Fruit fly (Drosophila melanogaster): ENCODE data around the gene CG10587.

Gene CG10587

DNA sequence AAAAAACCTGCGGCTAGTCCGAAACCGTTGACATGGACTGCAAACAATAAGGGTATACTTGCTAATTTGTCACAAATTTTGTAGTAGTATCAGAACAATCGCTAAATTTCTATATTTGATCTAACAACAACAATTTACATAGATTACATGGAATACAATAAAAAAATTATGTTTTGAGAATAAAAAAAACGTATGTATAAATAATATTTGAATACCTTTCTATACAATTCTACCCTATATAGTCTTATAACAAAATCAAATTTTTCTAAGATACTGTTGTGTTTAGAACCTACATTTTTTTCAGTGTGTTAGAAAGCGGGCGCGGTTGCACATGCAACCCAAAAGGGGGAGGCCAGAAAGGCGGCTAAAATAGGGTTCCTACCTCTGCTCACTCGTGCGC is 21.0 kb upstream of the CG10587 start:
- no peak for TF ChIP-seq CG8478 (optimal IDR thresholded peaks at IDR 0.05)
- TF ChIP-seq CTCF (optimal IDR thresholded peaks at IDR 0.05), result no peak

dm6 chr3L:20982544-20982943 is 20.2 kb upstream of the CG10587 start:
- TF ChIP-seq CTCF (optimal IDR thresholded peaks at IDR 0.05) (no peak), CG8478 (optimal IDR thresholded peaks at IDR 0.05) (no peak)

- TF ChIP-seq CG8478 (optimal IDR thresholded peaks at IDR 0.05) (no peak), CTCF (optimal IDR thresholded peaks at IDR 0.05) (no peak)
Measured at dm6 chr3L:20981724-20982123, 19.4 kb upstream of the CG10587 start.

DNA sequence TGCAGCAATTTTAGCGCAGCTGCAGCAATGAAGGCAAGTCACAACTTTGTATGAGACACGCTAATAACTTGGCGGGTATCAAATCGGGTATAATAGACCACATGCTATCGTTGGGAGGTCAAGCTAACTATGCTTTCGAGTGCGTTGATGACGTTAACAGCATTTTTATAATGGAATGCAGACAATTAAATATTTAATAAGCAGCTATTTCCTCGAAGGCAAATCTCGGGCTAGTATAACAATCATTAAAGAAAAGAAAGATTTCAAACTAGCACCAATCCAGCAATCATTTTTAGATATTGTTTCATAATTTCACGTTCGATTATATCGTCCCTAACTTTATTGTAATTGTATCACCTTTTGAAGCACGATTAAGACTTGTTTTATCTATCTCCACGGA is 18.1 kb upstream of the CG10587 start:
- no peak for TF ChIP-seq CG8478 (optimal IDR thresholded peaks at IDR 0.05)
- TF ChIP-seq CTCF (optimal IDR thresholded peaks at IDR 0.05), result no peak

dm6 chr3L:20976967-20977720 is 14.8 kb upstream of the CG10587 start:
- TF ChIP-seq CG8478 (optimal IDR thresholded peaks at IDR 0.05) (no peak), CTCF (optimal IDR thresholded peaks at IDR 0.05) (no peak)

DNA sequence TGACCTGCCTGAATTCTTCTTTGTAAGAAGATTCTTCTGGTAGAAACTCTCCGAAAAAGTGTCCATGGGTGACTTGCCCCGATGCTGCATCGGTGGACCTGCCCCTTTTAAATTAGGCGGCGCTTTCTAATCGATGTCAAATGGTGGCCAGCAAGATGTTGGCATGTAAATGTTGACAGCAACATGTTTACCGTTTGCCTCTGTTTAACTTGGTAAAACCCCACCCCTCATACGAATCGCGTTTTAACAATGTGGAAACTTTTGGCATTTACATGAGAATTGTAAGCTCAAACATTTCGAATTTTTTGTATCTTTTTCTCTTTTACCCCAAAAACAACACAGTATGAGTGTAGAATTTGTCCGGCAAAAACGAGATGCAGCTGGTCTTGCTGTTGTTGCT is 14.0 kb upstream of the CG10587 start:
- TF ChIP-seq CTCF (optimal IDR thresholded peaks at IDR 0.05) (no peak), CG8478 (optimal IDR thresholded peaks at IDR 0.05) (no peak)

dm6 chr3L:20974600-20974999 is 12.2 kb upstream of the CG10587 start, which contains the start of gene CG33286:
Gene CG33286, minus strand, starts transcription at chr3L:20974700.
- TF ChIP-seq CTCF (optimal IDR thresholded peaks at IDR 0.05) (no peak), CG8478 (optimal IDR thresholded peaks at IDR 0.05) (no peak)

dm6 chr3L:20970563-20970962 is 8.2 kb upstream of the CG10587 start, which contains the start of gene CG33287:
Gene CG33287, minus strand, starts transcription at chr3L:20970663.
- no peak for TF ChIP-seq CG8478 (optimal IDR thresholded peaks at IDR 0.05)
- no peak for TF ChIP-seq CTCF (optimal IDR thresholded peaks at IDR 0.05)

dm6 chr3L:20966662-20967061 is 4.3 kb upstream of the CG10587 start, which contains the start of gene CG12983:
Gene CG12983, minus strand, starts transcription at chr3L:20966762.
- no peak for TF ChIP-seq CTCF (optimal IDR thresholded peaks at IDR 0.05)
- TF ChIP-seq CG8478 (optimal IDR thresholded peaks at IDR 0.05), result no peak

- TF ChIP-seq CG8478 (optimal IDR thresholded peaks at IDR 0.05) (no peak), CTCF (optimal IDR thresholded peaks at IDR 0.05) (no peak)
Measured at dm6 chr3L:20961286-20961685, 1.1 kb downstream of the CG10587 start, which contains the start of gene CG11037. Gene CG11037, minus strand, starts transcription at chr3L:20961386.

DNA sequence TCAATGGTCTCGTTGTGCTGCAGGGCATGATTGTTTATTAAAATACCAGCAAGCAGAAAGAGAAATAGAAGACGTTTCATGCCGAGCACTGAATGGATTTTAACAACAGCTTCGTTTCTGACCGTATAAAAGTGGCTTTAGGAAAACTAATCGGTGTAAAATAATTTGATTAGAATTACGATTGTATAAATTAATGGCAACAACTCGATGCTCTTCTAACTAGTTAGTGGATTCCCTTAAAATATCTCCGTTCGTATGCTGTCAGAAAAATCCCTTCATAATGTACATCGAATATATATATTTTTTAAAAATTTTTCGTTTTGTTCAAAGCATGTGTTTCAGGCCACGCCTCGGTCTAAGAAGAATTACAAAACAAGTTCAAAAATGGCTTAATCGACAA is 5.7 kb downstream of the CG10587 start, which contains the start of the genes Sems and CG10588:
Gene Sems (minus strand): TSS at position 101 of the 400 bp plus-strand sequence.
Gene CG10588 (plus strand): TSS at position 285 of the 400 bp plus-strand sequence.
- no peak for TF ChIP-seq CG8478 (optimal IDR thresholded peaks at IDR 0.05)
- TF ChIP-seq CTCF (optimal IDR thresholded peaks at IDR 0.05), result no peak

DNA sequence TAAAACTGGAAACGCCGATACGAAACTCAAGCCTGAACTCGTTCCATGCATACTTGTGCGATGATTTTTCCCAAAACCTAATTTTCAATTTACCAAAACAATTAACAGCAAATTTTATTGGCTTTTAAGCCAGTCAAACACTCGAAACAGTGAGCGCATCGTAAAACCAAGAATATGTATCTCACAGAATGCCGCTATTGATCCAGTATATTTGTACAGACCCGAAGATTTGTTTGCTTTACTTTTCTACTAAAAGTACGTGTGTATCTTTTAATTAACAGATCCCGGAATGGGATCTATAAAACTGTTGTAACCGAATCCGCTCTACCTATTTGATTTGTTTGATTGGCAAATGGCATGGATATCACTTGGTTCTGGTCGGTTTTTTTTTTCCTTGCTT is 8.2 kb downstream of the CG10587 start:
- TF ChIP-seq CG8478 (optimal IDR thresholded peaks at IDR 0.05) (no peak), CTCF (optimal IDR thresholded peaks at IDR 0.05) (no peak)

- TF ChIP-seq CTCF (optimal IDR thresholded peaks at IDR 0.05) (no peak), CG8478 (optimal IDR thresholded peaks at IDR 0.05) (no peak)
Measured at dm6 chr3L:20952622-20953618, 9.4 kb downstream of the CG10587 start.

- TF ChIP-seq CG8478 (optimal IDR thresholded peaks at IDR 0.05) (no peak), CTCF (optimal IDR thresholded peaks at IDR 0.05) (no peak)
Measured at dm6 chr3L:20952121-20952487, 10.3 kb downstream of the CG10587 start.

- TF ChIP-seq CTCF (optimal IDR thresholded peaks at IDR 0.05) (no peak), CG8478 (optimal IDR thresholded peaks at IDR 0.05) (no peak)
Measured at dm6 chr3L:20951477-20952120, 10.8 kb downstream of the CG10587 start.

Measured in S2 (cell line).